Fruit fly (Drosophila melanogaster): ENCODE results near the gene Nlp.

- TF ChIP-seq fd96Ca (GFP tag; IDR thresholded peaks at IDR 0.05) (no peak), CG15710 (tag; optimal IDR thresholded peaks at IDR 0.05) (peak; percentile 2), Pif1A (GFP tag; optimal IDR thresholded peaks at IDR 0.05) (no peak), CG17806 (tag; optimal IDR thresholded peaks at IDR 0.05) (no peak)
These were observed 34.9 kb downstream of the Nlp start, which contains the start of the genes janA, Sry-alpha and Sry-beta for dm6 chr3R:30039494-30039893.

All from whole organism, pupa.